Worm (Caenorhabditis elegans) whole organism, L4 larva: ENCODE results near the gene T25B6.6.
A peak's percentile ranks its signal among the peaks of the same experiment; 100 is the strongest.

ENCODE experiments used
- R02D3.7 ChIP-seq: fragments of 150-350 bp; sonication (generic microtip); optimal IDR thresholded peaks from 3 replicates; lab custom pipeline; 2014; ENCODE audit warnings: missing biosample characterization, missing genetic modification characterization
- Y48G9A.11 ChIP-seq: fragments of 200-800 bp; sonication (Bioruptor generic); IDR thresholded peaks from 2 replicates; pipeline ENCODE4 v1.3.6; 2022; ENCODE audit warnings: missing genetic modification reagents, missing genetic modification characterization, missing compliant biosample characterization
- ZK337.2 ChIP-seq: fragments of 200-800 bp; sonication (Bioruptor generic); IDR thresholded peaks from 2 replicates; pipeline ENCODE4 v1.3.6; 2022; ENCODE audit warnings: missing genetic modification reagents, missing genetic modification characterization, missing compliant biosample characterization
- ZK546.5 ChIP-seq, 2 experiments: sonication (generic microtip); optimal IDR thresholded peaks; 2 replicates each; lab custom pipeline; 2017; ENCODE audit warnings: missing biosample characterization in 2 of 2, missing genetic modification characterization in 2 of 2
- aha-1 ChIP-seq: fragments of 150-350 bp; peaks from one replicate; lab custom pipeline; 2014; ENCODE audit warnings: missing biosample characterization, missing genetic modification characterization
- ceh-32 ChIP-seq: sonication (generic microtip); optimal IDR thresholded peaks from 2 replicates; lab custom pipeline; 2016; ENCODE audit warnings: mild to moderate bottlenecking, missing genetic modification characterization, missing compliant biosample characterization; ENCODE audit not compliant: poor library complexity
- ceh-44 ChIP-seq: fragments of 200-800 bp; sonication (Bioruptor generic); IDR thresholded peaks from 2 replicates; pipeline ENCODE4 v1.3.6; 2022; ENCODE audit warnings: missing genetic modification reagents, missing genetic modification characterization, missing compliant biosample characterization
- ceh-82 ChIP-seq: sonication (generic microtip); optimal IDR thresholded peaks from 2 replicates; lab custom pipeline; 2017; ENCODE audit warnings: missing biosample characterization, missing genetic modification characterization
- ctbp-1 ChIP-seq: fragments of 200-800 bp; sonication (Bioruptor generic); IDR thresholded peaks from 2 replicates; pipeline ENCODE4 v1.3.6; 2022; ENCODE audit warnings: missing genetic modification reagents, missing genetic modification characterization, missing compliant biosample characterization
- daf-12 ChIP-seq: fragments of 150-350 bp; optimal IDR thresholded peaks from 2 replicates; lab custom pipeline; 2014; ENCODE audit warnings: missing biosample characterization, missing genetic modification reagents, missing genetic modification characterization
- dmd-6 ChIP-seq: fragments of 200-800 bp; sonication (Bioruptor generic); IDR thresholded peaks from 2 replicates; pipeline ENCODE4 v1.3.6; 2022; ENCODE audit warnings: missing genetic modification reagents, missing genetic modification characterization, missing compliant biosample characterization
- dmd-9 ChIP-seq: fragments of 200-800 bp; sonication (Bioruptor generic); IDR thresholded peaks from 2 replicates; pipeline ENCODE4 v1.3.6; 2022; ENCODE audit warnings: missing genetic modification reagents, missing genetic modification characterization, missing compliant biosample characterization
- duxl-1 ChIP-seq: sonication (generic microtip); optimal IDR thresholded peaks from 2 replicates; lab custom pipeline; 2016; ENCODE audit warnings: mild to moderate bottlenecking, missing genetic modification characterization, moderate library complexity, missing compliant biosample characterization; ENCODE audit not compliant: poor library complexity
- dve-1 ChIP-seq: sonication (generic microtip); optimal IDR thresholded peaks from 2 replicates; lab custom pipeline; 2017; ENCODE audit warnings: antibody characterized with exemption, mild to moderate bottlenecking, missing genetic modification characterization, missing compliant biosample characterization; ENCODE audit not compliant: insufficient read depth
- egl-27 ChIP-seq: sonication (generic microtip); optimal IDR thresholded peaks from 3 replicates; lab custom pipeline; 2017; ENCODE audit warnings: missing biosample characterization, missing genetic modification reagents, missing genetic modification characterization
- fkh-10 ChIP-seq: fragments of 150-350 bp; optimal IDR thresholded peaks from 2 replicates; lab custom pipeline; 2014; ENCODE audit warnings: missing biosample characterization, missing genetic modification reagents, missing genetic modification characterization
- hlh-30 ChIP-seq: sonication (generic microtip); optimal IDR thresholded peaks from 2 replicates; lab custom pipeline; 2017; ENCODE audit warnings: antibody characterized with exemption, mild to moderate bottlenecking, missing genetic modification characterization, missing compliant biosample characterization; ENCODE audit not compliant: insufficient read depth
- hmg-1.1 ChIP-seq: fragments of 200-800 bp; sonication (Bioruptor generic); IDR thresholded peaks from 2 replicates; pipeline ENCODE4 v1.3.6; 2022; ENCODE audit warnings: missing genetic modification reagents, missing genetic modification characterization, missing compliant biosample characterization
- lim-7 ChIP-seq: fragments of 200-800 bp; sonication (Bioruptor generic); IDR thresholded peaks from 2 replicates; pipeline ENCODE4 v1.3.6; 2022; ENCODE audit warnings: missing genetic modification characterization, missing compliant biosample characterization
- lin-13 ChIP-seq: fragments of 150-350 bp; optimal IDR thresholded peaks from 2 replicates; lab custom pipeline; 2014; ENCODE audit warnings: missing biosample characterization, missing genetic modification reagents, missing genetic modification characterization
- mdl-1 ChIP-seq, 2 experiments: fragments of 150-350 bp in 1 of 2; sonication (generic microtip) in 1 of 2; optimal IDR thresholded peaks; 2 replicates each; lab custom pipeline; 2014 to 2017; ENCODE audit warnings: missing biosample characterization in 2 of 2, missing genetic modification characterization in 2 of 2
- nhr-10 ChIP-seq: fragments of 150-350 bp; optimal IDR thresholded peaks from 2 replicates; lab custom pipeline; 2014; ENCODE audit warnings: missing biosample characterization, missing genetic modification characterization
- nhr-25 ChIP-seq: sonication (generic microtip); optimal IDR thresholded peaks from 2 replicates; lab custom pipeline; 2017; ENCODE audit warnings: missing genetic modification characterization, mild to moderate bottlenecking, missing compliant biosample characterization, antibody characterized with exemption, moderate library complexity, borderline replicate concordance; ENCODE audit not compliant: insufficient read depth
- nhr-77 ChIP-seq: fragments of 150-350 bp; optimal IDR thresholded peaks from 2 replicates; lab custom pipeline; 2014; ENCODE audit warnings: missing biosample characterization, missing genetic modification characterization
- saeg-2 ChIP-seq: fragments of 200-800 bp; sonication (Bioruptor generic); IDR thresholded peaks from 2 replicates; pipeline ENCODE4 v1.3.6; 2022; ENCODE audit warnings: missing genetic modification reagents, missing genetic modification characterization, missing compliant biosample characterization
- snpc-1.2 ChIP-seq: fragments of 200-800 bp; sonication (Bioruptor generic); IDR thresholded peaks from 2 replicates; pipeline ENCODE4 v1.3.6; 2022; ENCODE audit warnings: missing genetic modification reagents, missing genetic modification characterization, missing compliant biosample characterization
- unc-39 ChIP-seq: sonication (generic microtip); optimal IDR thresholded peaks from 2 replicates; lab custom pipeline; 2017; ENCODE audit warnings: missing biosample characterization, missing genetic modification characterization
- unc-62 ChIP-seq, 3 experiments: fragments of 150-350 bp in 1 of 3; sonication (generic microtip); optimal IDR thresholded peaks in 2 of 3; peaks in 1 of 3; 1 replicate in 1 of 3; 2 replicates in 2 of 3; lab custom pipeline; 2014 to 2017; ENCODE audit warnings: missing biosample characterization in 3 of 3, missing genetic modification characterization in 3 of 3, missing genetic modification reagents in 3 of 3, missing genotype in 1 of 3
- vab-7 ChIP-seq: fragments of 200-800 bp; sonication (Bioruptor generic); IDR thresholded peaks from 2 replicates; pipeline ENCODE4 v1.3.6; 2022; ENCODE audit warnings: missing genetic modification reagents, missing genetic modification characterization, missing compliant biosample characterization
- zag-1 ChIP-seq: fragments of 150-350 bp; optimal IDR thresholded peaks from 2 replicates; lab custom pipeline; 2014; ENCODE audit warnings: missing biosample characterization, missing genetic modification characterization
- zfp-3 ChIP-seq: fragments of 200-800 bp; sonication (Bioruptor generic); conservative IDR thresholded peaks from 2 replicates; pipeline ENCODE4 v1.3.6; 2022; ENCODE audit warnings: missing genetic modification reagents, missing genetic modification characterization, missing compliant biosample characterization
- zip-11 ChIP-seq: fragments of 200-800 bp; sonication (Bioruptor generic); IDR thresholded peaks from 2 replicates; pipeline ENCODE4 v1.3.6; 2022; ENCODE audit warnings: missing genetic modification characterization, missing compliant biosample characterization
- zip-2 ChIP-seq: fragments of 150-350 bp; optimal IDR thresholded peaks from 2 replicates; lab custom pipeline; 2014; ENCODE audit warnings: missing biosample characterization, missing genetic modification characterization

The T25B6.6 gene

DNA sequence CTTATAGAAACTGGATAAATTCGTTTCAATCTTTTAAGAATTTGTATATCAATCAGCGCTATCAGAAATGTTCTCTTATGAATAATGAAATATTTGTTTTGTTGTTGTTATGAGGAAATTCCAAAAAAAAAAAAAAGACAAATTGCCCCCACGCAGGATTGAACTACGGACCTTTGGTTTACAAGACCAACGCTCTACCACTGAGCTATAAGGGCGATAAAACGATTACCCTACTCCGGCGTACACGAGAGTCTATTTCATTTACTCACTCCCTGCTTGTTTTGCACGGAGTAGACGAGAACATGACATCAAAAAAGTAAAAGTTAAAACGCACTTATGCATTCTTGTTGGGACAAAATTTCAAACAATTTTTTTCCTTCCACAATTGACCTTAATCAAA, 1.6 kb upstream of the T25B6.6 start (continued):
- no peak for TF ChIP-seq nhr-77
- no peak for TF ChIP-seq unc-39 (tag; lab: Kevin White, UChicago)
- peak; percentile 95 for TF ChIP-seq aha-1 (tag; lab: Kevin White, UChicago)
- peak; percentile 68 for TF ChIP-seq hmg-1.1 (GFP tag; lab: Robert Waterston, UW)
- TF ChIP-seq vab-7 (GFP tag; lab: Robert Waterston, UW), result peak; percentile 84
- no peak for TF ChIP-seq nhr-25 (tag; lab: Kevin White, UChicago)
- peak; percentile 56; the same call in 1 of the 2 replicates for TF ChIP-seq saeg-2 (GFP tag; lab: Robert Waterston, UW)
- peak; percentile 54 for TF ChIP-seq dmd-6 (GFP tag; lab: Robert Waterston, UW)
- no peak for TF ChIP-seq zfp-3 (GFP tag; lab: Robert Waterston, UW)

- TF ChIP-seq unc-62 (GFP tag; optimal IDR thresholded peaks at IDR 0.05 in 1 of 2; lab: Kevin White, UChicago), result peak in 1 of 2 experiments; percentile 95
- TF ChIP-seq unc-62 (tag; optimal IDR thresholded peaks at IDR 0.05; lab: Kevin White, UChicago), result no peak
- no peak for TF ChIP-seq daf-12 (tag; lab: Kevin White, UChicago)
Observed at ce11 chrX:9023816-9024215, 1.1 kb upstream of the T25B6.6 start.

DNA sequence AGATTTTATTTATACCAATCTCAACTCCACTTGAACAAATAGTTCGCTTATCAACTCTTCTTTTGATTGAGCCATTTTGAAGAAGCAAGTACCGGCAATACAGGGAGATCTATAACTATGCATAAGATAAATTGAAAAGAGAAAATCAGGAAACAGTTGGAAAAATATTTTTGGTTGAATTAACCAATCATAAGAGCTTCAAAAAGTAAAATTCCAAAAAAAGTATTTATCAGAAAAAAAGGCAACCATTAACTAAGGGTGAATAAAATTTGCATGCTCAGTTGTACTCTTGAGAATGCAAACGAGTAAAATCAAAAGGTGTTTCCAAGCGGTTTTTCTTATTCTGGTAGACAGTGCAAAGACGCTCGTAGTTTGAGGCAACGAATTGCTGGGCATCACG, 1.0 kb downstream of the T25B6.6 start, which contains the start of gene T25B6.5:
Gene T25B6.5 (minus strand): TSS at position 101 of the 400 bp plus-strand sequence.
- TF ChIP-seq unc-39 (tag; lab: Kevin White, UChicago) (no peak), fkh-10 (GFP tag; lab: Kevin White, UChicago) (no peak), nhr-77 (no peak), dmd-9 (GFP tag; lab: Robert Waterston, UW) (no peak), R02D3.7 (tag; lab: Kevin White, UChicago) (no peak), unc-62 (GFP tag; optimal IDR thresholded peaks at IDR 0.05 in 1 of 2; lab: Kevin White, UChicago) (no peak), unc-62 (tag; optimal IDR thresholded peaks at IDR 0.05; lab: Kevin White, UChicago) (no peak), zag-1 (tag; lab: Kevin White, UChicago) (no peak), ceh-44 (GFP tag; lab: Robert Waterston, UW) (no peak), lim-7 (GFP tag; lab: Robert Waterston, UW) (no peak), ctbp-1 (GFP tag; lab: Robert Waterston, UW) (no peak), hlh-30 (tag; lab: Kevin White, UChicago) (no peak), snpc-1.2 (GFP tag; lab: Robert Waterston, UW) (no peak), lin-13 (GFP tag; lab: Kevin White, UChicago) (no peak), ZK337.2 (GFP tag; lab: Robert Waterston, UW) (no peak), egl-27 (tag; lab: Kevin White, UChicago) (no peak), mdl-1 (tag; optimal IDR thresholded peaks at IDR 0.05; lab: Kevin White, UChicago) (no peak), nhr-10 (no peak), zip-2 (tag; lab: Kevin White, UChicago) (no peak)
- TF ChIP-seq, all 104 proteins: peak for 0

DNA sequence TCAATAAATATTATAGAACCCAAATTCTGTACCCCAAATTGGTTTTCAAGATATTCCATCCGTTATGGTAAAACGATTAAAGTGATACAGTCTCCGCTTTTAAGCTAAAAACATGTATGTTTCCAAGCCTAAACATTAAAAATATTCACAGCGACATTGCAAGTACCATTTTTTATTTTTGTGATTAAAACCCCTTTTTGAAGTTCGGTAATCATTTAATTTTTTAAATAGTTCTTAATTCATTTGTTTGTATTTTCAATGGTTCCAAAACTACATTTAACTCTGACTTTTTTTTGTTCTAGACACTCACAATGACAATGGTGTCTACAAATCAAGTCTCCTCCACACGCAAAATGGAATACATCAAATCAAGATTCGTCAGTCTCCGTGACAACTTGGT, 7.3 kb downstream of the T25B6.6 start, which contains the start of gene T25B6.4:
Gene T25B6.4 (plus strand): TSS at position 301 of the 400 bp plus-strand sequence.
- TF ChIP-seq dve-1 (tag; lab: Kevin White, UChicago), result no peak
- no peak for TF ChIP-seq ZK546.5 (tag; optimal IDR thresholded peaks at IDR 0.05; lab: Kevin White, UChicago)
- no peak for TF ChIP-seq Y48G9A.11 (GFP tag; lab: Robert Waterston, UW)
- no peak for TF ChIP-seq lin-13 (GFP tag; lab: Kevin White, UChicago)
- no peak for TF ChIP-seq ceh-32 (tag; lab: Kevin White, UChicago)
- no peak for TF ChIP-seq unc-39 (tag; lab: Kevin White, UChicago)
- TF ChIP-seq ceh-82 (tag; lab: Kevin White, UChicago), result no peak
- TF ChIP-seq duxl-1, result no peak
- TF ChIP-seq zip-11 (GFP tag; lab: Robert Waterston, UW), result no peak
